Fruit fly (Drosophila melanogaster): ENCODE measurements around the gene CG13014.
A peak's percentile ranks its signal among the peaks of the same experiment; 100 is the strongest.

Gene CG13014

DNA sequence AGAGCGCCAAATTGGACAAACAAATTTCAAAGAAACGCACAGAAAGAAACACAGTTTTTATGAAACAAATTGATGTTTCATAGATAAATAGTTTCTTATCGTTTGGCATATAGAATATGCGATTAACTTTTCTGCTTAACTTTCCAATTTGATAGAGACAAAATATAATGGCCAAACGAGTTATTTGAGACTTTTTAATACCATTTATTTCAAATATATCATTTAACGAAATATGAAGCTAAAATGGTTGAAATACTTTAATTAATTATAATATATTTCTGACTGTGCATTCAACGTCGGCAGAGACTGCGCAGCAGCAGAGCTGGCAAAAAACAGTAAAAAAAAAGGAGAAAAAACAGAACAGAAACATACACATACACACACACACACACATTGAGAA, 2.1 kb upstream of the CG13014 start:
- TF ChIP-seq CG12942 (GFP tag; optimal IDR thresholded peaks at IDR 0.05), result no peak
- TF ChIP-seq sqz (GFP tag; optimal IDR thresholded peaks at IDR 0.05), result peak; percentile 50
- TF ChIP-seq vvl (GFP tag; IDR thresholded peaks at IDR 0.05), result 0 out of 2 replicates have a peak, but pooled peaks have one; percentile 13
- no peak for TF ChIP-seq CG17328 (GFP tag; IDR thresholded peaks at IDR 0.05)
- no peak for TF ChIP-seq CG3163 (GFP tag; optimal IDR thresholded peaks at IDR 0.05)
- no peak for TF ChIP-seq insv (GFP tag; optimal IDR thresholded peaks at IDR 0.05)
- peak; percentile 16 for TF ChIP-seq CG6765 (GFP tag; optimal IDR thresholded peaks at IDR 0.05)
- no peak for TF ChIP-seq CG8924 (tag; optimal IDR thresholded peaks at IDR 0.05)
- TF ChIP-seq CG3995 (GFP tag; optimal IDR thresholded peaks at IDR 0.05), result no peak
- TF ChIP-seq CG18764 (GFP tag; optimal IDR thresholded peaks at IDR 0.05), result no peak
- TF ChIP-seq Six4 (GFP tag; optimal IDR thresholded peaks at IDR 0.05), result no peak
- TF ChIP-seq hkb (optimal IDR thresholded peaks at IDR 0.05), result no peak
- TF ChIP-seq hkb (GFP tag; IDR thresholded peaks at IDR 0.05), result peak; percentile 45
- 0 out of 3 replicates have a peak, but pooled peaks have one; percentile 35 for TF ChIP-seq CG17361 (GFP tag; IDR thresholded peaks at IDR 0.05)
- TF ChIP-seq BtbVII (GFP tag; optimal IDR thresholded peaks at IDR 0.05), result peak; percentile 1
- TF ChIP-seq zf30C (GFP tag; optimal IDR thresholded peaks at IDR 0.05), result peak; percentile 25
- peak; percentile 5 for TF ChIP-seq Fer2 (tag; optimal IDR thresholded peaks at IDR 0.05)
- peak; percentile 43 for TF ChIP-seq CG15269 (tag; optimal IDR thresholded peaks at IDR 0.05)
- peak in 1 of 2 experiments; percentile 56 for TF ChIP-seq Trl (optimal IDR thresholded peaks at IDR 0.05)
- no peak for TF ChIP-seq Trl (GFP tag; optimal IDR thresholded peaks at IDR 0.05)
- peak; percentile 25 for TF ChIP-seq CG13424 (tag; optimal IDR thresholded peaks at IDR 0.05)
- no peak for TF ChIP-seq Tbp (GFP tag; optimal IDR thresholded peaks at IDR 0.05)
- TF ChIP-seq sc (optimal IDR thresholded peaks at IDR 0.05), result no peak
- no peak for TF ChIP-seq sc (GFP tag; optimal IDR thresholded peaks at IDR 0.05)
- TF ChIP-seq Atf-2 (GFP tag; optimal IDR thresholded peaks at IDR 0.05), result no peak
- peak; percentile 15 for TF ChIP-seq CG9817 (tag; optimal IDR thresholded peaks at IDR 0.05)
- TF ChIP-seq luna (GFP tag; optimal IDR thresholded peaks at IDR 0.05), result no peak
- no peak for TF ChIP-seq Hmx (GFP tag; optimal IDR thresholded peaks at IDR 0.05)
- TF ChIP-seq ato (GFP tag; IDR thresholded peaks at IDR 0.05; ENCODE audit: partially characterized antibody), result no peak
- TF ChIP-seq Hand (GFP tag; optimal IDR thresholded peaks at IDR 0.05), result peak; percentile 36
- no peak for TF ChIP-seq Doc2 (GFP tag; IDR thresholded peaks at IDR 0.05)
- TF ChIP-seq CG7963 (GFP tag; IDR thresholded peaks at IDR 0.05; ENCODE audit: partially characterized antibody), result no peak
- no peak for TF ChIP-seq Chrac-16 (GFP tag; optimal IDR thresholded peaks at IDR 0.05)
- no peak for TF ChIP-seq Mes4 (GFP tag; optimal IDR thresholded peaks at IDR 0.05)
- no peak for TF ChIP-seq Hr3 (GFP tag; optimal IDR thresholded peaks at IDR 0.05)
- no peak for TF ChIP-seq cg (GFP tag; optimal IDR thresholded peaks at IDR 0.05)
- TF ChIP-seq CG30403 (GFP tag; optimal IDR thresholded peaks at IDR 0.05), result peak; percentile 21
- TF ChIP-seq CG11504 (tag; optimal IDR thresholded peaks at IDR 0.05), result peak; percentile 51
- TF ChIP-seq pita (GFP tag; optimal IDR thresholded peaks at IDR 0.05), result no peak
- no peak for TF ChIP-seq CG13775 (GFP tag; optimal IDR thresholded peaks at IDR 0.05)
- peak; percentile 5 for TF ChIP-seq CG2712 (tag; optimal IDR thresholded peaks at IDR 0.05)
- no peak for TF ChIP-seq Optix (GFP tag; IDR thresholded peaks at IDR 0.05)
- TF ChIP-seq ken (GFP tag; IDR thresholded peaks at IDR 0.05), result no peak
- no peak for TF ChIP-seq CG7271 (tag; optimal IDR thresholded peaks at IDR 0.05)
- TF ChIP-seq Bteb2 (GFP tag; optimal IDR thresholded peaks at IDR 0.05), result no peak
- TF ChIP-seq Elba2 (GFP tag; optimal IDR thresholded peaks at IDR 0.05), result no peak
- no peak for TF ChIP-seq CG8089 (GFP tag; optimal IDR thresholded peaks at IDR 0.05)
- peak; percentile 45 for TF ChIP-seq Meics (GFP tag; optimal IDR thresholded peaks at IDR 0.05)
- no peak for TF ChIP-seq tap (tag; optimal IDR thresholded peaks at IDR 0.05)
- TF ChIP-seq NFAT (GFP tag; IDR thresholded peaks at IDR 0.05), result no peak
- TF ChIP-seq CG18619 (GFP tag; optimal IDR thresholded peaks at IDR 0.05), result peak; percentile 28
- no peak for TF ChIP-seq CG4617 (GFP tag; optimal IDR thresholded peaks at IDR 0.05; ENCODE audit: borderline replicate concordance)
- no peak for TF ChIP-seq CG4820 (GFP tag; optimal IDR thresholded peaks at IDR 0.05)

All from whole organism, embryonic.